Fruit fly (Drosophila melanogaster): Measurements from ENCODE around the gene naz.

naz gene

dm6 chr3R:18365978-18366643 lies 37.4 kb upstream of the naz start, which contains the start of the genes WRNexo and Nup43 (continued):
- TF ChIP-seq ssp (GFP tag; IDR thresholded peaks at IDR 0.05) = peak; percentile 33; the same call in 1 of the 2 replicates
- TF ChIP-seq Rfx (GFP tag; IDR thresholded peaks at IDR 0.05) = peak; percentile 59; the same call in 1 of the 2 replicates
- peak; percentile 28 for TF ChIP-seq CG12942 (GFP tag; optimal IDR thresholded peaks at IDR 0.05)
- TF ChIP-seq Dp (GFP tag; optimal IDR thresholded peaks at IDR 0.05) = peak; percentile 68
- TF ChIP-seq CG12155 (GFP tag; optimal IDR thresholded peaks at IDR 0.05) = peak; percentile 40
- TF ChIP-seq CG2120 (GFP tag; optimal IDR thresholded peaks at IDR 0.05) = peak; percentile 55
- no peak for TF ChIP-seq ac (GFP tag; optimal IDR thresholded peaks at IDR 0.05)
- TF ChIP-seq CG10979 (tag; optimal IDR thresholded peaks at IDR 0.05) = peak; percentile 9
- no peak for TF ChIP-seq CG3838 (GFP tag; optimal IDR thresholded peaks at IDR 0.05)
- TF ChIP-seq dpn (GFP tag; optimal IDR thresholded peaks at IDR 0.05) = peak; percentile 33 to 51
- no peak for TF ChIP-seq CG2875 (GFP tag; optimal IDR thresholded peaks at IDR 0.05)
- TF ChIP-seq Hsf (GFP tag; optimal IDR thresholded peaks at IDR 0.05) = peak; percentile 38
- TF ChIP-seq sob (GFP tag; IDR thresholded peaks at IDR 0.05) = peak; percentile 37; the same call in 1 of the 2 replicates
- TF ChIP-seq CG9215 (GFP tag; IDR thresholded peaks at IDR 0.05) = 0 out of 2 replicates have a peak, but pooled peaks have one; percentile 10
- peak; percentile 36; the same call in 1 of the 2 replicates for TF ChIP-seq ttk (GFP tag; IDR thresholded peaks at IDR 0.05)
- peak; percentile 35 for TF ChIP-seq CG18262 (tag; optimal IDR thresholded peaks at IDR 0.05)
- TF ChIP-seq lmd (GFP tag; IDR thresholded peaks at IDR 0.05) = peak; percentile 30; the same call in 1 of the 2 replicates
- TF ChIP-seq CG10209 (GFP tag; optimal IDR thresholded peaks at IDR 0.05) = peak; percentile 37
- TF ChIP-seq so (GFP tag; IDR thresholded peaks at IDR 0.05) = no peak
- TF ChIP-seq trh (GFP tag; optimal IDR thresholded peaks at IDR 0.05) = no peak
- peak; percentile 29 for TF ChIP-seq CG8924 (tag; optimal IDR thresholded peaks at IDR 0.05)
- peak; percentile 13 for TF ChIP-seq pnt (GFP tag; optimal IDR thresholded peaks at IDR 0.05)
- no peak for TF ChIP-seq nerfin-2 (GFP tag; IDR thresholded peaks at IDR 0.05; ENCODE audit: partially characterized antibody)
- TF ChIP-seq CG2116 (GFP tag; optimal IDR thresholded peaks at IDR 0.05) = peak; percentile 36
- TF ChIP-seq CG9437 (GFP tag; optimal IDR thresholded peaks at IDR 0.05) = peak; percentile 34
- peak; percentile 33 for TF ChIP-seq cato (GFP tag; optimal IDR thresholded peaks at IDR 0.05; ENCODE audit: borderline replicate concordance)
- TF ChIP-seq Ptx1 (GFP tag; IDR thresholded peaks at IDR 0.05) = peak; percentile 50
- TF ChIP-seq Aef1 (GFP tag; IDR thresholded peaks at IDR 0.05) = peak; percentile 36; the same call in 2 of the 3 replicates
- TF ChIP-seq phol (tag; optimal IDR thresholded peaks at IDR 0.05) = peak; percentile 59
- TF ChIP-seq CG7839 (tag; optimal IDR thresholded peaks at IDR 0.05) = peak; percentile 45
- no peak for TF ChIP-seq CG11247 (GFP tag; IDR thresholded peaks at IDR 0.05)
- TF ChIP-seq pfk (GFP tag; optimal IDR thresholded peaks at IDR 0.05) = peak; percentile 69
- peak; percentile 23 for TF ChIP-seq YL-1 (GFP tag; optimal IDR thresholded peaks at IDR 0.05)
- TF ChIP-seq CG1602 (GFP tag; optimal IDR thresholded peaks at IDR 0.05) = peak; percentile 36
- peak; percentile 2 for TF ChIP-seq vfl (GFP tag; optimal IDR thresholded peaks at IDR 0.05)
- no peak for TF ChIP-seq CkIIα-i1 (GFP tag; IDR thresholded peaks at IDR 0.05)
- peak; percentile 82 for TF ChIP-seq gfzf (GFP tag; optimal IDR thresholded peaks at IDR 0.05)
- peak; percentile 72 for TF ChIP-seq row (GFP tag; IDR thresholded peaks at IDR 0.05)
- peak; percentile 29 for TF ChIP-seq Atf3 (GFP tag; optimal IDR thresholded peaks at IDR 0.05)
- peak; percentile 37 for TF ChIP-seq H2.0 (GFP tag; IDR thresholded peaks at IDR 0.05)
- no peak for TF ChIP-seq sim (GFP tag; IDR thresholded peaks at IDR 0.05)
- peak; percentile 72 for TF ChIP-seq CG30020 (tag; optimal IDR thresholded peaks at IDR 0.05)
- no peak for TF ChIP-seq CG4707 (GFP tag; optimal IDR thresholded peaks at IDR 0.05)
- TF ChIP-seq sisA (GFP tag; IDR thresholded peaks at IDR 0.05) = peak; percentile 14; the same call in 1 of the 2 replicates
- peak; percentile 51 for TF ChIP-seq CG14710 (tag; optimal IDR thresholded peaks at IDR 0.05)
- peak; percentile 43; the same call in 1 of the 2 replicates for TF ChIP-seq CG14014 (GFP tag; IDR thresholded peaks at IDR 0.05)
- TF ChIP-seq CG6272 (GFP tag; IDR thresholded peaks at IDR 0.05) = no peak
- TF ChIP-seq al (GFP tag; IDR thresholded peaks at IDR 0.05) = no peak; the same call in 1 of the 2 replicates
- TF ChIP-seq lilli (GFP tag; optimal IDR thresholded peaks at IDR 0.05) = peak; percentile 56
- peak; percentile 55 for TF ChIP-seq CG9817 (tag; optimal IDR thresholded peaks at IDR 0.05)

Measured in whole organism, embryonic.